Worm (Caenorhabditis elegans): ENCODE data around the gene C02B8.1.

DNA sequence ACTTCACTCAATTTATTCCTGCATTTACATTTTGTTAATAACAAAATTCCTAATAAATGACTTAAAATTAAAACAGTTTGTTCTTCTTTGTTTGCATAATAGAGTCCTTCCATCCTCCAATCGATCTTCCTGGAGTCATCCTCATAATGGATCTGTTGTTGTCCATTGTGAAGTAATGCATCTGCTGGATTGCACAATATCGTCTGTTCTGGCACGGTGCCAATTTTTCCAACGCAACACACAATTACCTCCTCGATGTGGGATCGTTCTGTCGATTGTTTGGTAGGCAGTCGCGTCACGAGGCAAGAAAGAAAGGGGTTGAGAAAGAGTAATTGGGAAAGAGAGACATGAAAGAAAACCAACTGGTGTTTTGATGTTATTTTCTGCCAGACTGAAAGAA, 12.5 kb downstream of the C02B8.1 start:
- TF ChIP-seq hlh-30 (tag; optimal IDR thresholded peaks at IDR 0.05; ENCODE audit: insufficient read depth) (peak; percentile 73), ama-1 (optimal IDR thresholded peaks at IDR 0.05) (peak; percentile 57), nhr-11 (tag; optimal IDR thresholded peaks at IDR 0.05) (no peak)

Data from whole organism, late embryonic.